Fruit fly (Drosophila melanogaster) whole organism, adult: ENCODE measurements around the gene CG43394.

Experiments
- CG11617 ChIP-seq: fragments of 200-800 bp; sonication (Bioruptor generic); optimal IDR thresholded peaks from 2 replicates; lab custom pipeline; 2017; ENCODE audit warnings: mild to moderate bottlenecking, missing biosample characterization, missing genetic modification reagents, missing genetic modification characterization
- CG12768 ChIP-seq: fragments of 200-800 bp; sonication (Bioruptor generic); optimal IDR thresholded peaks from 2 replicates; lab custom pipeline; 2017; ENCODE audit warnings: missing biosample characterization, missing genetic modification characterization, mild to moderate bottlenecking, moderate library complexity, missing genetic modification reagents
- CG14711 ChIP-seq: fragments of 200-800 bp; sonication (Bioruptor generic); optimal IDR thresholded peaks from 2 replicates; lab custom pipeline; 2018; ENCODE audit warnings: missing biosample characterization, mild to moderate bottlenecking, missing genetic modification characterization, moderate library complexity
- CG1620 ChIP-seq: fragments of 200-800 bp; sonication (Bioruptor generic); optimal IDR thresholded peaks from 2 replicates; lab custom pipeline; 2016; ENCODE audit warnings: missing biosample characterization, missing genetic modification characterization
- CG7045 ChIP-seq: fragments of 200-800 bp; sonication (Bioruptor generic); optimal IDR thresholded peaks from 2 replicates; lab custom pipeline; 2017; ENCODE audit warnings: missing biosample characterization, mild to moderate bottlenecking, missing genetic modification characterization
- CG7101 ChIP-seq: fragments of 200-800 bp; sonication (Bioruptor generic); optimal IDR thresholded peaks from 2 replicates; lab custom pipeline; 2018; ENCODE audit warnings: missing biosample characterization, mild to moderate bottlenecking, missing genetic modification characterization, moderate library complexity
- Clk ChIP-seq: fragments of 200-800 bp; sonication (Bioruptor generic); optimal IDR thresholded peaks from 2 replicates; lab custom pipeline; 2017; ENCODE audit warnings: missing biosample characterization, missing genetic modification characterization
- Crg-1 ChIP-seq: fragments of 200-800 bp; sonication (Bioruptor generic); optimal IDR thresholded peaks from 2 replicates; lab custom pipeline; 2016; ENCODE audit warnings: missing biosample characterization, missing genetic modification characterization
- Mnt ChIP-seq: fragments of 200-800 bp; sonication (Bioruptor generic); optimal IDR thresholded peaks from 2 replicates; lab custom pipeline; 2016; ENCODE audit warnings: missing biosample characterization, mild to moderate bottlenecking, missing genetic modification characterization
- bab1 ChIP-seq: fragments of 200-800 bp; sonication (Bioruptor generic); optimal IDR thresholded peaks from 3 replicates; lab custom pipeline; 2019; ENCODE audit warnings: missing biosample characterization, mild to moderate bottlenecking, missing genetic modification characterization, moderate library complexity
- cic ChIP-seq: fragments of 200-800 bp; sonication (Bioruptor generic); optimal IDR thresholded peaks from 2 replicates; lab custom pipeline; 2017; ENCODE audit warnings: missing biosample characterization, mild to moderate bottlenecking, missing genetic modification characterization, moderate library complexity
- ovo ChIP-seq: fragments of 200-800 bp; sonication (Bioruptor generic); optimal IDR thresholded peaks from 2 replicates; lab custom pipeline; 2016; ENCODE audit warnings: missing biosample characterization, missing genetic modification characterization
- tj ChIP-seq: fragments of 200-800 bp; sonication (Bioruptor generic); optimal IDR thresholded peaks from 3 replicates; lab custom pipeline; 2017; ENCODE audit warnings: missing biosample characterization, mild to moderate bottlenecking, missing genetic modification characterization, moderate library complexity

DNA sequence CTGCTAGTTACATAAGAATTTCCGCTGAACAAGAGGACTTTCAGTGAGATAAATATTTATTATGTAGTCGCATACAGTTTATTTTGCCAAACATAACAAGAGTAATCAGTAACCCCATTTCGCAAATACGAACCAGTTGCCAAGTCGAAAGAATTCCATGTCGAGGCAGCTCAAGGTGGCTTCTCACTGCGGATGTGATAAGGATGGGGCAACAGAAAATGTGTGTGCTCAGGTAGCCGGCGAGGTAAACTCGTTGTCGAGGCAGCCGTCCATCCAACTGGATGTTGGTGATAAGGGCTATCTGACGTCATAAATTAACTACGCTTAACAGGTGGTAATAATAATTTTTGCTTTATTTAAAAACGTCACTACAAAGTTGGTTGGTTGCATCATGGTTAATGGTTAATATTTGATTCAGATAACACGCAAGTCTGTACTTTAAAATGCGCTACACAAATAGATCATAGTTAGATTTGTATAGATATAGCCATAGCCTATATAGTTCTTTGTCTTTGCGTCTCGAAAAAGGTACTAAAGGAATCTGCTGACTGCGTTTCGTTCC is 28.8 kb upstream of the CG43394 start:
- TF ChIP-seq CG7045 (GFP tag; lab: Kevin White, UChicago) = no peak
- TF ChIP-seq bab1 = no peak
- no peak for TF ChIP-seq Crg-1 (GFP tag; lab: Kevin White, UChicago)
- no peak for TF ChIP-seq Mnt (GFP tag; lab: Kevin White, UChicago)
- no peak for TF ChIP-seq CG7101 (tag; lab: Kevin White, UChicago)
- TF ChIP-seq CG14711 (tag; lab: Kevin White, UChicago) = no peak
- peak; percentile 32 for TF ChIP-seq cic (GFP tag; lab: Kevin White, UChicago)
- no peak for TF ChIP-seq CG11617 (GFP tag; lab: Kevin White, UChicago)
- no peak for TF ChIP-seq CG12768 (GFP tag; lab: Kevin White, UChicago)
- TF ChIP-seq CG1620 (GFP tag; lab: Kevin White, UChicago) = no peak
- no peak for TF ChIP-seq Clk (GFP tag; lab: Kevin White, UChicago)
- TF ChIP-seq tj (GFP tag; lab: Kevin White, UChicago) = no peak
- no peak for TF ChIP-seq ovo (GFP tag; lab: Kevin White, UChicago)
